Worm (Caenorhabditis elegans): ENCODE results near the gene T19C4.24.

T19C4.24 gene

DNA sequence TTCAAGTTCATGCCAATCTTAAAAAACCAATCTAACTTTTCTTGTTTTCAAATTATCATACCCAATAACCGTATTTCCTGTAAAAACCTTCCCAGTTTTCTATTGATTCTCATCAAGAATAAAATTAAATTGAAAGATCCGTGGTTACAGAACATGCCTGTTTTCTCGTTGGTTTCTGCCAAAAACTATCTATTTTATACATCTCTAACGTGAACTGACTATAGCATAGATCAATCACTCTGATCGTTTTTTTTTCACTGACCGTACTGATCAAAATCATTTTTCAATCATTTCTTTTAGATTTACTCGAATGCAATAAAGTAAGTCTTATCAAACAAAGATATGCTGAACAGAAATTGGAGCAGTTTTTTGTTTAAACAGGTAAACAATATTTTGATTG is 21.9 kb downstream of the T19C4.24 start, which contains the start of gene C06H2.2:
Gene C06H2.2, plus strand, starts transcription at position 301 of the 400 bp plus-strand sequence.
- TF ChIP-seq snpc-4 (tag; optimal IDR thresholded peaks at IDR 0.05) (no peak), efl-1 (optimal IDR thresholded peaks at IDR 0.05) (no peak), efl-1 (GFP tag; optimal IDR thresholded peaks at IDR 0.05 in 1 of 2) (peak in 1 of 2 experiments; percentile 71)

DNA sequence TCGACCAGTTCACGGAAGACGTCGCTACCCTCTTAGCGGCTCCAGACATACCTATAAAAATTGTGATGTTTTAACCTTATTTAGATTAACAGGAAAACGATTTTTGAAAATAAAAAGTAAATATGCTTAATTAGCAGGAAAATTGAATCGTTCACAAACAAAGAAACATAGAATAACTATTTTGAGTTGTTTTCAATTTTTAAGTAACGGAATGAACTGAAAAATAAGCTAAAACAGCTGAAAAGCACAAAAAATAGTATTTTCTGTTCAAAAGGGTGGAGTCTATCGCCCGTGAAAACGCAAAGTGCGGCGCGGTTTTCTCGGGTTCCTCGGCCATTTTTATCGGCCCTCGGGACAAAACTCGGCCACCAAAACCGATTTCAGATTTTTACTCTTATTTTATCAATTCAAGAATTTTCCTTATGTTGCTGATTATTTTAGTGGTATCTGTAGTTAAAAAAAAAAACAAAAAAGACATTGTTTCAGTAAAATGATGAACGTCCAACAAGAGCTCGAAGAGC is 22.9 kb downstream of the T19C4.24 start, which contains the start of the genes atp-5 and lmtr-3:
Gene atp-5, minus strand, starts transcription at position 51 of the 521 bp plus-strand sequence.
Gene lmtr-3, plus strand, starts transcription at position 370 of the 521 bp plus-strand sequence.
- TF ChIP-seq egl-13 (tag; optimal IDR thresholded peaks at IDR 0.05) (peak; percentile 58), unc-86 (tag; optimal IDR thresholded peaks at IDR 0.05) (peak; percentile 58), unc-98 (GFP tag; IDR thresholded peaks at IDR 0.05) (peak; percentile 52), xbp-1 (tag; optimal IDR thresholded peaks at IDR 0.05) (peak; percentile 66), lin-35 (GFP tag; optimal IDR thresholded peaks at IDR 0.05) (peak; percentile 70 to 80), lin-39 (tag; optimal IDR thresholded peaks at IDR 0.05) (peak; percentile 19), tbx-2 (tag; optimal IDR thresholded peaks at IDR 0.05) (peak; percentile 80), dpl-1 (GFP tag; optimal IDR thresholded peaks at IDR 0.05) (peak; percentile 68 to 81 (median 69)), pqm-1 (tag; optimal IDR thresholded peaks at IDR 0.05) (no peak), efl-3 (GFP tag; optimal IDR thresholded peaks at IDR 0.05) (no peak), tlp-1 (tag; optimal IDR thresholded peaks at IDR 0.05) (no peak), hlh-4 (tag; optimal IDR thresholded peaks at IDR 0.05) (no peak), F16B12.6 (tag; optimal IDR thresholded peaks at IDR 0.05) (no peak), ceh-88 (GFP tag; IDR thresholded peaks at IDR 0.05) (no peak), nhr-11 (tag; optimal IDR thresholded peaks at IDR 0.05) (no peak), snpc-4 (tag; optimal IDR thresholded peaks at IDR 0.05) (peak; percentile 63), sptf-1 (tag; optimal IDR thresholded peaks at IDR 0.05) (no peak), ama-1 (optimal IDR thresholded peaks at IDR 0.05) (no peak), nhr-28 (tag; optimal IDR thresholded peaks at IDR 0.05) (no peak), nhr-47 (tag; optimal IDR thresholded peaks at IDR 0.05) (peak; percentile 81), unc-130 (tag; optimal IDR thresholded peaks at IDR 0.05) (peak; percentile 62), snu-23 (GFP tag; optimal IDR thresholded peaks at IDR 0.05) (peak; percentile 82), lir-3 (tag; optimal IDR thresholded peaks at IDR 0.05; ENCODE audit: poor library complexity) (peak; percentile 93), mdl-1 (tag; optimal IDR thresholded peaks at IDR 0.05) (peak in 1 of 2 experiments; percentile 55), hlh-17 (GFP tag; optimal IDR thresholded peaks at IDR 0.05; ENCODE audit: borderline replicate concordance) (no peak), egl-27 (tag; optimal IDR thresholded peaks at IDR 0.05) (no peak), Y116A8C.19 (tag; optimal IDR thresholded peaks at IDR 0.05; ENCODE audit: borderline replicate concordance) (no peak), ces-1 (GFP tag; optimal IDR thresholded peaks at IDR 0.05) (no peak), alr-1 (tag; optimal IDR thresholded peaks at IDR 0.05; ENCODE audit: borderline replicate concordance) (no peak), mep-1 (tag; optimal IDR thresholded peaks at IDR 0.05) (peak; percentile 75), pax-3 (tag; optimal IDR thresholded peaks at IDR 0.05) (peak; percentile 68), isw-1 (GFP tag; IDR thresholded peaks at IDR 0.05) (peak; percentile 65), fos-1 (tag; optimal IDR thresholded peaks at IDR 0.05) (no peak), ceh-82 (tag; optimal IDR thresholded peaks at IDR 0.05) (peak; percentile 15 to 81 (median 53)), lin-14 (GFP tag; optimal IDR thresholded peaks at IDR 0.05) (peak; percentile 90), skn-1 (tag; optimal IDR thresholded peaks at IDR 0.05) (peak; percentile 70), nhr-20 (tag; optimal IDR thresholded peaks at IDR 0.05) (peak; percentile 78), elt-2 (tag; optimal IDR thresholded peaks at IDR 0.05) (peak; percentile 30), unc-30 (tag; optimal IDR thresholded peaks at IDR 0.05) (no peak), fkh-10 (GFP tag; optimal IDR thresholded peaks at IDR 0.05) (no peak), C34B4.2 (tag; optimal IDR thresholded peaks at IDR 0.05) (no peak), vab-15 (tag; optimal IDR thresholded peaks at IDR 0.05) (no peak), nhr-77 (tag; optimal IDR thresholded peaks at IDR 0.05) (peak; percentile 16), sox-4 (tag; optimal IDR thresholded peaks at IDR 0.05) (peak; percentile 53), zip-4 (GFP tag; optimal IDR thresholded peaks at IDR 0.05) (no peak), sup-37 (GFP tag; optimal IDR thresholded peaks at IDR 0.05) (no peak), swsn-7 (tag; optimal IDR thresholded peaks at IDR 0.05) (peak; percentile 66), nhr-19 (GFP tag; conservative IDR thresholded peaks at IDR 0.05) (peak; percentile 75), rnt-1 (tag; optimal IDR thresholded peaks at IDR 0.05) (peak; percentile 98)

All from whole organism, L1 larva.